Worm (Caenorhabditis elegans): ENCODE results near the gene ZC262.7.

- TF ChIP-seq dao-5 (tag; optimal IDR thresholded peaks at IDR 0.05): no peak
- no peak for TF ChIP-seq him-1 (tag; optimal IDR thresholded peaks at IDR 0.05)
These were observed 12.9 kb downstream of the ZC262.7 start, which contains the start of gene iglr-2 for ce11 chrIII:8331211-8331610.
